Fruit fly (Drosophila melanogaster) whole organism, larva: ENCODE results near the gene Kap-alpha1.

Source experiments
- noc ChIP-seq: fragments of 200-800 bp; sonication (Bioruptor generic); optimal IDR thresholded peaks from 3 replicates; lab custom pipeline; 2019; ENCODE audit warnings: missing biosample characterization, mild to moderate bottlenecking, missing genetic modification characterization, moderate library complexity

Gene Kap-alpha1

dm6 chr3L:19857923-19858490 is 51.0 kb downstream of the Kap-alpha1 start:
- TF ChIP-seq noc (tag; lab: Kevin White, UChicago): no peak
